Worm (Caenorhabditis elegans) whole organism, midembryonic: ENCODE data around the gene C02F5.10.
A peak's percentile ranks its signal among the peaks of the same experiment; 100 is the strongest.

Experiments used
- T22C8.4 ChIP-seq: fragments of 200-800 bp; sonication (Bioruptor generic); IDR thresholded peaks from 2 replicates; pipeline ENCODE4 v1.3.6; 2022; ENCODE audit warnings: missing genetic modification characterization, missing compliant biosample characterization
- cog-1 ChIP-seq: sonication (generic microtip); optimal IDR thresholded peaks from 2 replicates; lab custom pipeline; 2016; ENCODE audit warnings: missing genetic modification characterization, missing compliant biosample characterization
- flt-1 ChIP-seq: fragments of 200-800 bp; sonication (Bioruptor generic); IDR thresholded peaks from 2 replicates; pipeline ENCODE4 v1.3.6; 2022; ENCODE audit warnings: missing genetic modification characterization, missing compliant biosample characterization
- klf-2 ChIP-seq: fragments of 200-800 bp; sonication (Bioruptor generic); conservative IDR thresholded peaks from 2 replicates; pipeline ENCODE4 v1.3.6; 2022; ENCODE audit warnings: missing genetic modification reagents, missing genetic modification characterization, missing compliant biosample characterization
- med-1 ChIP-seq: sonication (generic microtip); optimal IDR thresholded peaks from 2 replicates; lab custom pipeline; 2017; ENCODE audit warnings: missing genetic modification characterization, mild to moderate bottlenecking, missing compliant biosample characterization, antibody characterized with exemption, missing genetic modification reagents; ENCODE audit not compliant: insufficient read depth
- ref-1 ChIP-seq: fragments of 200-800 bp; sonication (Bioruptor generic); conservative IDR thresholded peaks from 2 replicates; pipeline ENCODE4 v1.3.6; 2022; ENCODE audit warnings: missing genetic modification reagents, missing genetic modification characterization, missing compliant biosample characterization
- tab-1 ChIP-seq: fragments of 200-800 bp; sonication (Bioruptor generic); IDR thresholded peaks from 2 replicates; pipeline ENCODE4 v1.3.6; 2022; ENCODE audit warnings: missing genetic modification characterization, missing compliant biosample characterization
- ztf-23 ChIP-seq: fragments of 200-800 bp; sonication (Bioruptor generic); IDR thresholded peaks from 2 replicates; pipeline ENCODE4 v1.3.6; 2022; ENCODE audit warnings: missing genetic modification reagents, missing genetic modification characterization, missing compliant biosample characterization
- ztf-29 ChIP-seq: fragments of 200-800 bp; sonication (Bioruptor generic); IDR thresholded peaks from 2 replicates; pipeline ENCODE4 v1.3.6; 2022; ENCODE audit warnings: missing genetic modification reagents, missing genetic modification characterization, missing compliant biosample characterization

C02F5.10 gene

ce11 chrIII:8249381-8249780 lies at the start of gene C02F5.10, which contains the start of gene C02F5.2:
Gene C02F5.10 (minus strand): TSS chrIII:8249481.
Gene C02F5.2 (plus strand): TSS chrIII:8249619.
- TF ChIP-seq cog-1 (tag; lab: Kevin White, UChicago) (no peak), med-1 (no peak), tab-1 (GFP tag; lab: Robert Waterston, UW) (no peak), ref-1 (GFP tag; lab: Robert Waterston, UW) (no peak), ztf-23 (GFP tag; lab: Robert Waterston, UW) (no peak), flt-1 (GFP tag; lab: Robert Waterston, UW) (no peak), klf-2 (GFP tag; lab: Robert Waterston, UW) (no peak), T22C8.4 (GFP tag; lab: Robert Waterston, UW) (no peak)

DNA sequence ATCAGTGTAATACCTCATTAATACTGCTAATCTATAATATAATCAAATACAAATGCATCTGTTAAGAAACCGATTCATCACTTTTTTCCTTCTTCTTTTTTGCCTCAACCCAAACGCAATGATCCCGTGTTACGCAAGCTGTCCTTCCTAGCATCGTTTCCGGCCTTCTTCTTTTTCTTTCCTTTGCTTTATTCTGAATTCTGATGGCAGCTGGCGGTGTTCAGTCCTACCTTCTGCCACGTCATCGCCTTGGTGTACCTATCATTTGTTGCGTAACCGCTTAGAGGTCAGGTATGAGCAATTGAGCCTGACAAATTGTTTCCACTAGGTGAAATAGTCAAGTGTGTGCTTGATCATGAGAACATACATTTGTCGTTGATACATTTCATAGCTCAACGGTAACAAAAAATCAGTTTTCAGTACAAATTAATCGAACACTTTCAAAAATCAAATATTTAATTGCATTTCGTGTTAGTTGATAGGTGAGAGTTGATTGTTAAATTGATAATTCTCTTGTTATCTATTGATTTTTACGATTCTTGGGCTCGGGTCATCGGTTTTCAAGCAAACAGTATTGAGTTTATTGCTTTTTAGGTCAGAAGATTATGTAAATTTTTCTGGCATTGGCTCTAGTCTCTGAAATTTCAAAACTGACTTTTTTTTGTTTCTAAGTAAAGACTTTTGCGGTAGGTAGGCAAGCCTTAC lies 49.1 kb upstream of the C02F5.10 start:
- TF ChIP-seq cog-1 (tag; lab: Kevin White, UChicago) (no peak), tab-1 (GFP tag; lab: Robert Waterston, UW) (no peak), klf-2 (GFP tag; lab: Robert Waterston, UW) (no peak), T22C8.4 (GFP tag; lab: Robert Waterston, UW) (no peak), med-1 (no peak), flt-1 (GFP tag; lab: Robert Waterston, UW) (no peak), ref-1 (GFP tag; lab: Robert Waterston, UW) (no peak)

ce11 chrIII:8293260-8293659 lies 44.0 kb upstream of the C02F5.10 start:
- TF ChIP-seq ztf-23 (GFP tag; lab: Robert Waterston, UW), result no peak
- TF ChIP-seq klf-2 (GFP tag; lab: Robert Waterston, UW), result no peak
- no peak for TF ChIP-seq med-1
- no peak for TF ChIP-seq T22C8.4 (GFP tag; lab: Robert Waterston, UW)
- TF ChIP-seq ztf-29 (GFP tag; lab: Robert Waterston, UW), result no peak
- TF ChIP-seq cog-1 (tag; lab: Kevin White, UChicago), result no peak
- no peak for TF ChIP-seq flt-1 (GFP tag; lab: Robert Waterston, UW)
- no peak for TF ChIP-seq tab-1 (GFP tag; lab: Robert Waterston, UW)
- no peak for TF ChIP-seq ref-1 (GFP tag; lab: Robert Waterston, UW)

DNA sequence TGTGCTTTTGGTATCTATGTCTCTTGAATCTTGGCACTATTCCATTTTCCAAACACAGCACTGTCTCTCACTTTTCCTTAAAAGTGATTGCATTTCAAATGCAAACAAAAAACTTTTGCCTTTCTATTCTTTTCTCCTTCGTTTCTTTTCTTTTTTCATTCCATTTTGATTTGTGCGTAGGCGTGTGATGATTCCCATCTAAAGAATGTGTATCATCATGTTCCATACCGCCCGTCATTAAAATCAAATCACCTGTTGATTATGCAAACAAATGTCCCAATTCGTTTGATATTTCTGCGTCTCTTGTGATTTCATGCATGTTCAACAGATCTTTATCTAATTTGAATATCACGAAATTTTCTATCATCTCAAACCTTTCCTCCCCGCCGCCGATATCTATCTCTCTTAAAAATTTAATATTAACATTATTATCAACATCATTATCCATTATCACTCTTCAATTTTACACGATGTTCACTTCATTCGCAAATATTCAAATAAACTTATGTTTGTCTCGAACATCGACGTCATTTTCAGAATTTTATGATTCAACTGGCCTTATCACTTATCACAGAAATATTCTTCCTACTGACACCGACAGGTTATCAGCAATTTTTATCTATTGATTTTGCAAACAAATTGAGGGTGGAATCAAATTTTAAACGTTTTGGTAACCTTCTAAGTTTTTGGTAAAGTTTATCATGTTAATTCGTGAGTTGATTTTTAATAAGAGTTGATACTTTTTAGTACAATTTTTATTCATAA lies 42.2 kb upstream of the C02F5.10 start:
- TF ChIP-seq tab-1 (GFP tag; lab: Robert Waterston, UW) (no peak), klf-2 (GFP tag; lab: Robert Waterston, UW) (no peak), ztf-23 (GFP tag; lab: Robert Waterston, UW) (no peak), flt-1 (GFP tag; lab: Robert Waterston, UW) (no peak), T22C8.4 (GFP tag; lab: Robert Waterston, UW) (no peak), med-1 (no peak), ref-1 (GFP tag; lab: Robert Waterston, UW) (no peak), ztf-29 (GFP tag; lab: Robert Waterston, UW) (no peak), cog-1 (tag; lab: Kevin White, UChicago) (no peak)

DNA sequence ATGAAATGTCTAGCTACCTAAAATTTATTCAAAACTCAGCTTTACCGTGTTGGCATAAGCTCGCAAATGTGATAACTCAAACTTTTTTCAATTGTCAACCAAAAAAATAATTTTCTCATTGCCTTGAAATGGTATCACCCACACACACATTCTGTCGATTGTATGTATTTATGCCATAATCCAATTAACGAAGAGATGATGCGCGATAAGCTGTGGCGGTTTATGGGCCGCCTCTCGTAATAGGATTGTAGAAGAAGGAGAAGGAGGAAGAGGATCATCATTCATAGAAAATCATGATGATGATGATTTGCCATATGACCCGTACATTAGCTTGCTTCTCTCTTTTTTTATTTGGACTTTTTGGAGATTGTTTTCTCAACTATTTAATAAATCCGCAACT lies 39.9 kb upstream of the C02F5.10 start:
- TF ChIP-seq ztf-23 (GFP tag; lab: Robert Waterston, UW) (no peak), tab-1 (GFP tag; lab: Robert Waterston, UW) (no peak), med-1 (no peak), flt-1 (GFP tag; lab: Robert Waterston, UW) (no peak), ztf-29 (GFP tag; lab: Robert Waterston, UW) (no peak)

DNA sequence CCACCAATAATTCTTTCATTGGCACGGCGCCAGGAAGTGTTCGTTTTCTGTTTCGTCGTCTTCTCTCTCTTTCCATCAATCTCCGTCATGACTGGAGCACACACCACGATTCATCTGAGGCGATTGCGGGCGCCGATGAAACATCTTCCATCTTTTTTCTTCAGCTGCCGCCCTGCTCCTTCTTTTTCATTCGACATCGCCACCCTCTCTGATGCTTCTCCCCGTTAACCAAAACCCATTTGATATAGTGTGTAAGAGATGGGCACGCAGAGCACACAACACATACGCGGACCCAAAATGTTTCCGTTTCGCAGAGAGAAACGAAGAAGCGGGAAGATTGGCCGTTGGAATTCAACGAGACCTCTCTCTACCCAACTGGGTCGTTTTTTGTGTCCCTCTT lies 38.2 kb upstream of the C02F5.10 start:
- no peak for TF ChIP-seq tab-1 (GFP tag; lab: Robert Waterston, UW)
- peak; percentile 52; the same call in 1 of the 2 replicates for TF ChIP-seq flt-1 (GFP tag; lab: Robert Waterston, UW)
- TF ChIP-seq ztf-23 (GFP tag; lab: Robert Waterston, UW), result 0 out of 2 replicates have a peak, but pooled peaks have one; percentile 16

ce11 chrIII:8286824-8287223 lies 37.5 kb upstream of the C02F5.10 start:
- TF ChIP-seq T22C8.4 (GFP tag; lab: Robert Waterston, UW) (no peak), ztf-23 (GFP tag; lab: Robert Waterston, UW) (no peak), tab-1 (GFP tag; lab: Robert Waterston, UW) (no peak)

- TF ChIP-seq ztf-23 (GFP tag; lab: Robert Waterston, UW), result no peak
- TF ChIP-seq klf-2 (GFP tag; lab: Robert Waterston, UW), result no peak
- TF ChIP-seq ztf-29 (GFP tag; lab: Robert Waterston, UW), result no peak
- TF ChIP-seq tab-1 (GFP tag; lab: Robert Waterston, UW), result no peak
- no peak for TF ChIP-seq T22C8.4 (GFP tag; lab: Robert Waterston, UW)
- TF ChIP-seq flt-1 (GFP tag; lab: Robert Waterston, UW), result no peak
- no peak for TF ChIP-seq cog-1 (tag; lab: Kevin White, UChicago)
- no peak for TF ChIP-seq med-1
- no peak for TF ChIP-seq ref-1 (GFP tag; lab: Robert Waterston, UW)
Measured at ce11 chrIII:8286003-8286402, 36.7 kb upstream of the C02F5.10 start.

DNA sequence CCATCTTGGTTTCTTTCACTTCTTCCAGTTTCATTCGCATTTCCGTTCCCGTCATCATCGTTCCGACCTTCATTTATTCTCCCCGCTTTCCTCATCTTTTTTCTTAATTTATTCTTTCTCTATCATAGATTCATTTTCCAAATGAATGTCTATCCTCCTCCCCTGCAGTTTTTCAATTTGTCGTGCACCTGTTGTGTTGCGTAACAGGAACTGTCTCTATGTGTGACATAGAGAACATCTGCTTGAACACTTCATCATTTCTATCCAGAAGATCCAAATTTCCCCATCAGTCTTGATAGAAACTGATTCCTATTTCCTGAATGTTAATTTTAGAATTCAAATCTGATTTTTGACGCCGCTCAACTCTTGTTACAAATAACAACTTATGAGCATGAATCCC lies 34.2 kb upstream of the C02F5.10 start:
- TF ChIP-seq ref-1 (GFP tag; lab: Robert Waterston, UW) (no peak), ztf-29 (GFP tag; lab: Robert Waterston, UW) (no peak), klf-2 (GFP tag; lab: Robert Waterston, UW) (no peak), flt-1 (GFP tag; lab: Robert Waterston, UW) (no peak), ztf-23 (GFP tag; lab: Robert Waterston, UW) (no peak), med-1 (no peak), tab-1 (GFP tag; lab: Robert Waterston, UW) (no peak), cog-1 (tag; lab: Kevin White, UChicago) (no peak), T22C8.4 (GFP tag; lab: Robert Waterston, UW) (no peak)
